Fruit fly (Drosophila melanogaster) whole organism, embryonic: Measurements from ENCODE around the gene CG31265.
A peak's percentile ranks its signal among the peaks of the same experiment; 100 is the strongest.

Experiments used
- Aef1 ChIP-seq: fragments of 200-800 bp; sonication (Bioruptor generic); IDR thresholded peaks from 3 replicates; pipeline ENCODE4 v1.3.6; 2022; ENCODE audit warnings: missing biosample characterization, missing genetic modification characterization
- Awh ChIP-seq: fragments of 200-800 bp; sonication (Bioruptor generic); IDR thresholded peaks from 2 replicates; pipeline ENCODE4, ENCODE4 v1.3.6; 2022; ENCODE audit warnings: missing biosample characterization, missing genetic modification characterization
- CG11504 ChIP-seq: fragments of 200-800 bp; sonication (Bioruptor generic); optimal IDR thresholded peaks from 3 replicates; lab custom pipeline; 2019; ENCODE audit warnings: missing biosample characterization, mild to moderate bottlenecking, missing genetic modification characterization, moderate library complexity
- CG13287 ChIP-seq: fragments of 200-800 bp; sonication (Bioruptor generic); IDR thresholded peaks from 2 replicates; pipeline ENCODE4 v1.3.6; 2022; ENCODE audit warnings: missing biosample characterization, missing genetic modification characterization; ENCODE audit not compliant: partially characterized antibody
- CG14441 ChIP-seq: fragments of 200-800 bp; sonication (Bioruptor generic); IDR thresholded peaks from 2 replicates; pipeline ENCODE4 v1.3.6; 2022; ENCODE audit warnings: missing biosample characterization, missing genetic modification characterization
- CG14667 ChIP-seq: fragments of 200-800 bp; sonication (Bioruptor generic); IDR thresholded peaks from 2 replicates; pipeline ENCODE4 v1.3.6; 2022; ENCODE audit warnings: missing biosample characterization, missing genetic modification characterization
- CG16779 ChIP-seq: fragments of 200-800 bp; sonication (Bioruptor generic); IDR thresholded peaks from 2 replicates; pipeline ENCODE4 v1.3.6; 2022; ENCODE audit warnings: missing biosample characterization, missing genetic modification characterization
- CG16863 ChIP-seq: fragments of 200-800 bp; sonication (Bioruptor generic); optimal IDR thresholded peaks from 3 replicates; lab custom pipeline; 2016; ENCODE audit warnings: missing biosample characterization, missing genetic modification characterization
- CG1792 ChIP-seq: fragments of 200-800 bp; sonication (Bioruptor generic); optimal IDR thresholded peaks from 2 replicates; lab custom pipeline; 2016; ENCODE audit warnings: missing biosample characterization, missing genetic modification characterization
- CG18011 ChIP-seq: fragments of 200-800 bp; sonication (Bioruptor generic); optimal IDR thresholded peaks from 2 replicates; lab custom pipeline; 2017; ENCODE audit warnings: missing biosample characterization, missing genetic modification characterization, mild to moderate bottlenecking, moderate library complexity, missing genotype
- CG18262 ChIP-seq: fragments of 200-800 bp; optimal IDR thresholded peaks from 3 replicates; lab custom pipeline; 2019; ENCODE audit warnings: missing biosample characterization, mild to moderate bottlenecking, missing genetic modification characterization, moderate library complexity
- CG2116 ChIP-seq: fragments of 200-800 bp; sonication (Bioruptor generic); optimal IDR thresholded peaks from 3 replicates; lab custom pipeline; 2018; ENCODE audit warnings: missing biosample characterization, mild to moderate bottlenecking, missing genetic modification characterization
- CG30403 ChIP-seq: fragments of 200-800 bp; sonication (Bioruptor generic); optimal IDR thresholded peaks from 3 replicates; lab custom pipeline; 2016; ENCODE audit warnings: missing biosample characterization, missing genetic modification characterization
- CG31365 ChIP-seq: fragments of 200-800 bp; sonication (Bioruptor generic); optimal IDR thresholded peaks from 2 replicates; lab custom pipeline; 2018; ENCODE audit warnings: missing biosample characterization, mild to moderate bottlenecking, missing genetic modification characterization
- CG42726 ChIP-seq: fragments of 200-800 bp; sonication (Bioruptor generic); IDR thresholded peaks from 2 replicates; pipeline ENCODE4 v1.3.6; 2022; ENCODE audit warnings: missing biosample characterization, missing genetic modification characterization; ENCODE audit not compliant: partially characterized antibody
- CG6254 ChIP-seq: fragments of 200-800 bp; sonication (Bioruptor generic); optimal IDR thresholded peaks from 3 replicates; lab custom pipeline; 2017; ENCODE audit warnings: mild to moderate bottlenecking, missing biosample characterization, missing genetic modification reagents, missing genetic modification characterization
- CG7745 ChIP-seq: fragments of 200-800 bp; sonication (Bioruptor generic); optimal IDR thresholded peaks from 2 replicates; lab custom pipeline; 2018; ENCODE audit warnings: missing biosample characterization, mild to moderate bottlenecking, missing genetic modification characterization, moderate library complexity
- CG7963 ChIP-seq: fragments of 200-800 bp; sonication (Bioruptor generic); IDR thresholded peaks from 3 replicates; pipeline ENCODE4 v1.3.6; 2022; ENCODE audit warnings: missing biosample characterization, missing genetic modification characterization; ENCODE audit not compliant: partially characterized antibody
- CG8765 ChIP-seq: fragments of 200-800 bp; sonication (Bioruptor generic); IDR thresholded peaks from 2 replicates; pipeline ENCODE4 v1.3.6; 2022; ENCODE audit warnings: missing biosample characterization, missing genetic modification characterization
- Dll ChIP-seq: fragments of 200-800 bp; sonication (Bioruptor generic); IDR thresholded peaks from 4 replicates; pipeline ENCODE4 v1.3.6; 2022; ENCODE audit warnings: missing biosample characterization, missing genetic modification characterization; ENCODE audit not compliant: partially characterized antibody
- Doc2 ChIP-seq: fragments of 200-800 bp; sonication (Bioruptor generic); IDR thresholded peaks from 2 replicates; pipeline ENCODE4 v1.3.6; 2022; ENCODE audit warnings: missing biosample characterization, missing genetic modification characterization
- E2f1 ChIP-seq: fragments of 200-800 bp; sonication (Bioruptor generic); IDR thresholded peaks from 2 replicates; pipeline ENCODE4 v1.3.6; 2022; ENCODE audit warnings: missing biosample characterization, missing genetic modification characterization
- ERR ChIP-seq: fragments of 200-800 bp; sonication (Bioruptor generic); optimal IDR thresholded peaks from 2 replicates; lab custom pipeline; 2016; ENCODE audit warnings: missing biosample characterization, missing genetic modification characterization
- Eip74EF ChIP-seq, 2 experiments: fragments of 200-800 bp in 1 of 2; fragments of >200 bp in 1 of 2; sonication (Bioruptor generic) in 1 of 2; optimal IDR thresholded peaks; 2 replicates each; lab custom pipeline; 2017 to 2019; ENCODE audit warnings: missing biosample characterization in 2 of 2, missing genetic modification characterization in 2 of 2, mild to moderate bottlenecking in 1 of 2, moderate library complexity in 1 of 2
- Fer2 ChIP-seq: fragments of 200-800 bp; sonication (Bioruptor generic); optimal IDR thresholded peaks from 2 replicates; lab custom pipeline; 2018; ENCODE audit warnings: missing biosample characterization, mild to moderate bottlenecking, missing genetic modification characterization, moderate library complexity
- Fer3 ChIP-seq: fragments of 200-800 bp; sonication (Bioruptor generic); optimal IDR thresholded peaks from 2 replicates; lab custom pipeline; 2018; ENCODE audit warnings: missing biosample characterization, mild to moderate bottlenecking, missing genetic modification characterization, moderate library complexity
- Hmx ChIP-seq: fragments of 200-800 bp; sonication (Bioruptor generic); optimal IDR thresholded peaks from 2 replicates; lab custom pipeline; 2016; ENCODE audit warnings: missing biosample characterization, missing genetic modification characterization
- Hr78 ChIP-seq, 2 experiments: fragments of 200-800 bp in 1 of 2; fragments of >200 bp in 1 of 2; sonication (Bioruptor generic) in 1 of 2; optimal IDR thresholded peaks; 2 replicates each; lab custom pipeline; 2017 to 2019; ENCODE audit warnings: missing biosample characterization in 2 of 2, missing genetic modification characterization in 2 of 2, mild to moderate bottlenecking in 1 of 2, moderate library complexity in 1 of 2
- Lhr ChIP-seq: fragments of 200-800 bp; sonication (Bioruptor generic); optimal IDR thresholded peaks from 3 replicates; lab custom pipeline; 2017; ENCODE audit warnings: mild to moderate bottlenecking, missing biosample characterization, missing genetic modification reagents, missing genetic modification characterization
- Lim3 ChIP-seq: fragments of 200-800 bp; sonication (Bioruptor generic); IDR thresholded peaks from 2 replicates; pipeline ENCODE4 v1.3.6; 2022; ENCODE audit warnings: missing biosample characterization, missing genetic modification characterization
- MTF-1 ChIP-seq: fragments of 200-800 bp; sonication (Bioruptor generic); optimal IDR thresholded peaks from 2 replicates; lab custom pipeline; 2018; ENCODE audit warnings: missing biosample characterization, mild to moderate bottlenecking, missing genetic modification characterization, borderline replicate concordance
- Med ChIP-seq: fragments of 200-800 bp; sonication (Bioruptor generic); peaks from one replicate; lab custom pipeline; 2016; ENCODE audit warnings: missing biosample characterization, missing genetic modification characterization, mild to moderate bottlenecking, inconsistent platforms, moderate library complexity
- Mrtf ChIP-seq: fragments of 200-800 bp; sonication (Bioruptor generic); IDR thresholded peaks from 3 replicates; pipeline ENCODE4 v1.3.6; 2022; ENCODE audit warnings: missing biosample characterization, missing genetic modification characterization
- NC2β ChIP-seq: fragments of 200-800 bp; sonication (Bioruptor generic); optimal IDR thresholded peaks from 2 replicates; lab custom pipeline; 2016; ENCODE audit warnings: missing biosample characterization, missing genetic modification characterization
- Rx ChIP-seq: fragments of 200-800 bp; sonication (Bioruptor generic); IDR thresholded peaks from 2 replicates; pipeline ENCODE4 v1.3.6; 2022; ENCODE audit warnings: missing biosample characterization, missing genetic modification characterization
- Taf1 ChIP-seq: fragments of 200-800 bp; sonication (Bioruptor generic); IDR thresholded peaks from 2 replicates; pipeline ENCODE4 v1.3.6; 2022; ENCODE audit warnings: missing biosample characterization, missing genetic modification characterization
- disco-r ChIP-seq: fragments of 200-800 bp; sonication (Bioruptor generic); optimal IDR thresholded peaks from 2 replicates; lab custom pipeline; 2016; ENCODE audit warnings: missing biosample characterization, missing genetic modification characterization
- dmrt11E ChIP-seq: fragments of 200-800 bp; sonication (Bioruptor generic); optimal IDR thresholded peaks from 3 replicates; lab custom pipeline; 2018; ENCODE audit warnings: missing biosample characterization, mild to moderate bottlenecking, missing genetic modification characterization, moderate library complexity
- ewg ChIP-seq: fragments of 200-800 bp; sonication (Bioruptor generic); optimal IDR thresholded peaks from 3 replicates; lab custom pipeline; 2017; ENCODE audit warnings: mild to moderate bottlenecking, missing biosample characterization, missing genetic modification reagents, missing genetic modification characterization
- fd3F ChIP-seq: fragments of 200-800 bp; sonication (Bioruptor generic); optimal IDR thresholded peaks from 2 replicates; lab custom pipeline; 2018; ENCODE audit warnings: missing biosample characterization, mild to moderate bottlenecking, missing genetic modification characterization, moderate library complexity
- jumu ChIP-seq: fragments of 200-800 bp; sonication (Bioruptor generic); optimal IDR thresholded peaks from 3 replicates; lab custom pipeline; 2016; ENCODE audit warnings: missing biosample characterization, missing genetic modification characterization
- knrl ChIP-seq: fragments of 200-800 bp; sonication (Bioruptor generic); IDR thresholded peaks from 3 replicates; pipeline ENCODE4 v1.3.6; 2022; ENCODE audit warnings: missing biosample characterization, missing genetic modification characterization; ENCODE audit not compliant: partially characterized antibody
- pzg ChIP-seq: fragments of 200-800 bp; sonication (Bioruptor generic); optimal IDR thresholded peaks from 3 replicates; lab custom pipeline; 2018; ENCODE audit warnings: missing biosample characterization, mild to moderate bottlenecking, missing genetic modification characterization, moderate library complexity
- ro ChIP-seq: fragments of 200-800 bp; sonication (Bioruptor generic); IDR thresholded peaks from 2 replicates; pipeline ENCODE4 v1.3.6; 2022; ENCODE audit warnings: missing biosample characterization, missing genetic modification characterization
- salm ChIP-seq: fragments of 200-800 bp; sonication (Bioruptor generic); optimal IDR thresholded peaks from 2 replicates; lab custom pipeline; 2018; ENCODE audit warnings: missing biosample characterization, mild to moderate bottlenecking, missing genetic modification characterization
- sd ChIP-seq: fragments of 200-800 bp; sonication (Bioruptor generic); optimal IDR thresholded peaks from 3 replicates; lab custom pipeline; 2018; ENCODE audit warnings: missing biosample characterization, mild to moderate bottlenecking, missing genetic modification characterization, moderate library complexity
- tin ChIP-seq: fragments of 200-800 bp; sonication (Bioruptor generic); optimal IDR thresholded peaks from 3 replicates; lab custom pipeline; 2016; ENCODE audit warnings: missing biosample characterization, missing genetic modification characterization
- tio ChIP-seq: fragments of 200-800 bp; sonication (Bioruptor generic); optimal IDR thresholded peaks from 2 replicates; lab custom pipeline; 2017; ENCODE audit warnings: missing biosample characterization, missing genetic modification characterization, inconsistent platforms
- zfh1 ChIP-seq: fragments of 200-800 bp; sonication (Bioruptor generic); IDR thresholded peaks from 3 replicates; pipeline ENCODE4 v1.3.6; 2022; ENCODE audit warnings: missing biosample characterization, missing genetic modification characterization

Gene CG31265

dm6 chr3R:17151376-17152026 is 23.5 kb downstream of the CG31265 start, which contains the start of gene CG5292 (continued):
- TF ChIP-seq CG13287 (GFP tag; lab: Robert Waterston, UW) (peak; percentile 71), CG11504 (peak; percentile 62), Fer3 (tag; lab: Kevin White, UChicago) (peak; percentile 34), Mrtf (no peak), disco-r (GFP tag; lab: Kevin White, UChicago) (peak; percentile 20), Lhr (GFP tag; lab: Kevin White, UChicago) (peak; percentile 7), Hr78 (GFP tag; optimal IDR thresholded peaks at IDR 0.05; lab: Kevin White, UChicago) (no peak), Med (peak; percentile 91), knrl (peak; percentile 35; the same call in 1 of the 3 replicates), CG30403 (GFP tag; lab: Kevin White, UChicago) (peak; percentile 59), ro (GFP tag; lab: Robert Waterston, UW) (no peak), Eip74EF (GFP tag; optimal IDR thresholded peaks at IDR 0.05; lab: Kevin White, UChicago) (no peak), Aef1 (peak; percentile 56), pzg (GFP tag; lab: Kevin White, UChicago) (peak; percentile 65), Lim3 (GFP tag; lab: Robert Waterston, UW) (no peak), CG6254 (GFP tag; lab: Kevin White, UChicago) (no peak), CG18262 (tag; lab: Kevin White, UChicago) (no peak), CG18011 (GFP tag; lab: Kevin White, UChicago) (no peak), ERR (GFP tag; lab: Kevin White, UChicago) (no peak), Rx (GFP tag; lab: Robert Waterston, UW) (no peak), CG42726 (GFP tag; lab: Robert Waterston, UW) (peak; percentile 44), jumu (no peak), CG16779 (GFP tag; lab: Robert Waterston, UW) (no peak), CG1792 (GFP tag; lab: Kevin White, UChicago) (no peak), dmrt11E (tag; lab: Kevin White, UChicago) (peak; percentile 37), NC2β (GFP tag; lab: Kevin White, UChicago) (peak; percentile 10), CG2116 (GFP tag; lab: Kevin White, UChicago) (peak; percentile 49), Hmx (GFP tag; lab: Kevin White, UChicago) (no peak), MTF-1 (no peak), CG16863 (GFP tag; lab: Kevin White, UChicago) (no peak), CG7963 (GFP tag; lab: Robert Waterston, UW) (no peak), Fer2 (tag; lab: Kevin White, UChicago) (peak; percentile 19), Taf1 (GFP tag; lab: Robert Waterston, UW) (no peak), CG8765 (no peak), fd3F (GFP tag; lab: Kevin White, UChicago) (peak; percentile 15), CG14441 (GFP tag; lab: Robert Waterston, UW) (peak; percentile 50), E2f1 (GFP tag; lab: Robert Waterston, UW) (peak; percentile 54; the same call in 1 of the 2 replicates), CG14667 (no peak), ewg (GFP tag; lab: Kevin White, UChicago) (peak; percentile 16), tio (GFP tag; lab: Kevin White, UChicago) (no peak), zfh1 (GFP tag; lab: Robert Waterston, UW) (peak; percentile 65; the same call in 2 of the 3 replicates), Dll (GFP tag; lab: Robert Waterston, UW) (peak; percentile 59; the same call in 2 of the 4 replicates), CG7745 (tag; lab: Kevin White, UChicago) (no peak), tin (GFP tag; lab: Kevin White, UChicago) (peak; percentile 48), sd (tag; lab: Kevin White, UChicago) (no peak), CG31365 (tag; lab: Kevin White, UChicago) (no peak), Doc2 (no peak), Awh (GFP tag; lab: Robert Waterston, UW) (0 out of 2 replicates have a peak, but pooled peaks have one; percentile 43), salm (tag; lab: Kevin White, UChicago) (no peak)
